Worm (Caenorhabditis elegans): Measurements from ENCODE around the gene W02H3.1.

The W02H3.1 gene

DNA sequence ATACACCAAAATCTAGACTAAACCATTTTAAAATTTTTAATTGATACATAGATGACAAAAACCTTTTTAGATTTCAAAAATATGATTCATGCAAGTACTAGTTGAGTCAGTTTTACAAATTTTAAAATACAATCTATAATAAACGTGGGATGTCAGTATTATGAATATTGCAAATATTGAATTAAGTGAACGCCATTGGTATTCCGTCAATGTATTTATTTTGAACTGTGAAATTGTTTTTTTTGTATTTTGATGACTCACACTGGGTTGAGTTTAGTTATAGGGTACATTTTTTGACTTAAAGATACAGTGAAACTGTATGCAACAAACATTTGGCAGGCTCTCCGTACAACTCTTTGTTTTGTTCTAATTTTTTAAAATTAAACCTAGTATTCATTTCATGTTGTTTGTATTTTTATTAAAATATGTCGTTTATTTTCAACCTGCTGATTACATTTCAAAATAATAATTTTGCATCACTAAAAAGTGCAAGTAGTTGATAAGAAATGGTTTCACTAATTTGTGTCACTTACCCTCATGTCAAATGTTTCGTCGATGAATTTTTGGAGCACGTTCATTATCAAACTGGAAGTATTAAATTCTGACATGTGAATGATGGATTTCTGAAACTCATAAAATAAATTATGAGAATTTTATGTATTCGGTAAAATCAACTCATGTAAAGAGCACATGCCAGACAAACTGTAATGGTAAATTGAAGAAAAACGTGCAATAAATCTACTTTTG is at the start of gene W02H3.1:
Gene W02H3.1 (minus strand): TSS at position 578 of the 747 bp plus-strand sequence.
- TF ChIP-seq unc-62 (GFP tag; optimal IDR thresholded peaks at IDR 0.05): no peak

DNA sequence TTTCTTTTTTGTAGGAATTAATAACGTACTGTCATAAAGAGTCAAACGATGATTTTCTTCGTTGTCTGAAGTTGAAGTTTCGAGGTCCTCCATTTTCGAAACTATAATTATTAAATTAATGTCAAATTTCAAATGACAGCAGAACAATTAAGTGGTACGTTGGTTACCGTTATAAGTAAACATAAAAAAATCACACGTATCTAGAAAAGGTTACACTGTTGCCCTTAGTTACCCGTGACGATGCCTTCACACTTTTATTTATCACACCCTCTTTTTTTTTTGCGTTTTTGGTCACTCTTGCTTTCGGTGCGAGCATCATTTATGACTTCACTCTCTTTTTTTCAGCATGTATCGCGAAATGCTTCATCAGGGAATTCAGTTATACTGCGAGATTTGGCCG is 47.5 kb upstream of the W02H3.1 start, which contains the start of the genes C05C9.3 and C05C9.2:
Gene C05C9.3 (minus strand): TSS at position 101 of the 400 bp plus-strand sequence.
Gene C05C9.2 (plus strand): TSS at position 346 of the 400 bp plus-strand sequence.
- TF ChIP-seq unc-62 (GFP tag; optimal IDR thresholded peaks at IDR 0.05): no peak

- TF ChIP-seq unc-62 (GFP tag; optimal IDR thresholded peaks at IDR 0.05): no peak
Observed at ce11 chrX:11151494-11151893, 46.2 kb upstream of the W02H3.1 start.

ce11 chrX:11137632-11138031 is 32.4 kb upstream of the W02H3.1 start:
- no peak for TF ChIP-seq unc-62 (GFP tag; optimal IDR thresholded peaks at IDR 0.05)

- TF ChIP-seq unc-62 (GFP tag; optimal IDR thresholded peaks at IDR 0.05): no peak
Observed at ce11 chrX:11136988-11137387, 31.7 kb upstream of the W02H3.1 start.

ce11 chrX:11134750-11135394 is 29.6 kb upstream of the W02H3.1 start:
- no peak for TF ChIP-seq unc-62 (GFP tag; optimal IDR thresholded peaks at IDR 0.05)

DNA sequence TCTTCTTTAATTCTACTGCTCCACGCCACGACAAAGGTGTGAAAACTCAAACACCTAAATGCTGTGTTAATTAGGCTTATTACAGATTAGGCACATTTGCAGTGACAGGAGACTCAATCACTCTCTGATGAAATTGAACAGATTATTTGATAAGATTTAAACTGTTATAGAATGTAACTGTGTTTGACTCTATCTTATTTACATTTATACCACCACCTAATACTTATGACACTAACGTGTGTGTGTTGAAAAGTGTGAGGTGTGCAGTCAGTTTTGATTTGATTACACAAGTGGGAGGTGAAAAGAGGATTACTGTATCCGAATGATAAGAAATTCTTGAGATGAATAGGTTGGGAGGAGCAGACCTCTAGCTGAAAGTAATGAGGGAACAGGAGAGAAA is 27.0 kb upstream of the W02H3.1 start:
- TF ChIP-seq unc-62 (GFP tag; optimal IDR thresholded peaks at IDR 0.05): no peak

DNA sequence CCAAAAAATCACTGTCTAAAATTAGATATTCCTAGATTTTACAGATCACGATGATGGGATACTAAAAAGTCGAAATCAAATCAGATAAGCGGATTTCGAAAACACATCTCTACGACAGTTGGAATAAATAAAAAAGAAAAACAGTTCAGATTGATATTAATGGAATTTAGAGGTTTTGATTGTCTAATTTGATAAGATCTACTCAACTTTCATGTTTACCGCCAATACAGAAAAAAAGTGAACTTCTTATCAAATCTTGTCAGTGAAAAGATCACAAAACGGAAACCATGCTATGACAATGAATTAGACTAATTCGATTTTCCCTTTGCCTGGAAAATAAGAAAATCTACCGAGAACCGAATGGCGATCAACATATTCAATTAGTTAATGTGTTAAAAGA is 21.0 kb upstream of the W02H3.1 start:
- no peak for TF ChIP-seq unc-62 (GFP tag; optimal IDR thresholded peaks at IDR 0.05)

- TF ChIP-seq unc-62 (GFP tag; optimal IDR thresholded peaks at IDR 0.05): no peak
Observed at ce11 chrX:11125520-11125919, 20.3 kb upstream of the W02H3.1 start, which contains the start of gene alr-1. TSS of gene alr-1 (minus strand) at chrX:11125620.

DNA sequence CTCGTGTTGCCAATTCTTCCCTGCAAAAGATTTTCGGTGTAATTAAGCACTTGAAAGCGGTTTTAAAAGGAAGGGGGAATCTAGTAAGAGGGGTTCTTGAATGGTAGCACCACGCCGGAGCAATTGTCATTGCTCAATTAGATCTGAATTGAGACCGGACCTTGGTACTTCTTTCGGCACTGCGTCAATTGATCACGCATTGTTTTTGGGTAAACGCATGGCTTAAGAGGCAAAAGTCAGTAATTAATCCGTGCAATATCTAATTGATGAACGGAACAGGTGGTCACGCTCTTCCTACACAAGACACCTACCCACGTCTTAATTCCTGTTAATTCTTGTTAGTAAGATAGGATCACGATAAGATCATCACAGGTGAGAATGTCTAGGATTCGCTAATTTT is 18.7 kb upstream of the W02H3.1 start:
- no peak for TF ChIP-seq unc-62 (GFP tag; optimal IDR thresholded peaks at IDR 0.05)

DNA sequence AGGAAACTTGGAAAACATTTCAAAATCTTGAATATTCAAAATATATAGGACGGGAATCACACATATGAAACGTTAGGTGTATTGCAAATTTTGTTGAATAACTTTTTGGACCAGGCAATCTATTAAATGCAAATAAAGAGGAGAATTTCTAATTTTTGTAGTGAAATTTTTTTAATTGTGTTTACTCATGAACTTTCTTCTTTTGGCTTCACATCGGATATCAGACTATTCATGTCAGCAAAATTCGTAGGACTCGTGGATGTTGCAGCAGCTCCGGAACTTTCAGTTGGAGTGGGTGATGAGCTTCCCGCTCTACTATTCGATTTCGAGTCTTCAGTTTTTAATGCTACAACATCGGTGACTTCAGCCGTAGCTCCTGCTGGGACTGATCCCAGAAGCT is 17.2 kb upstream of the W02H3.1 start:
- TF ChIP-seq unc-62 (GFP tag; optimal IDR thresholded peaks at IDR 0.05): no peak

DNA sequence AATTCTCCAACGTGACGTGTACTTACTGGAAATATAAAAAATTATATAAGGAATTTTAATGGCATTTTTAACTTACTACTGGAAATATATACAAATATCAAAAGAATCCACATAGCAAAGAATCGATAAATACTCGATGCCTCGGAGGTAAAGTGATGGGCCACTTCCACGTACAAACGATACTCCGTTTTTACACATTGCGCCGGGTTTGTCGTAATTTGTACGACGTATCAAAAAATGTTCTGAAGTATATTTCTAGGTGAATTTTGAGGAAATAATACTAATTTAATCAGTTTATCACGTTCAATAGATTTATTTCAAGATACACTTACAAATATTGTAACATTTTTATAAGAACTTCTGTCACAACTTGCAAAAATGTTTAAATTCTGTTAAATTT is 15.5 kb upstream of the W02H3.1 start, which contains the start of gene R08B4.3:
Gene R08B4.3 (minus strand): TSS at position 198 of the 400 bp plus-strand sequence.
- no peak for TF ChIP-seq unc-62 (GFP tag; optimal IDR thresholded peaks at IDR 0.05)

DNA sequence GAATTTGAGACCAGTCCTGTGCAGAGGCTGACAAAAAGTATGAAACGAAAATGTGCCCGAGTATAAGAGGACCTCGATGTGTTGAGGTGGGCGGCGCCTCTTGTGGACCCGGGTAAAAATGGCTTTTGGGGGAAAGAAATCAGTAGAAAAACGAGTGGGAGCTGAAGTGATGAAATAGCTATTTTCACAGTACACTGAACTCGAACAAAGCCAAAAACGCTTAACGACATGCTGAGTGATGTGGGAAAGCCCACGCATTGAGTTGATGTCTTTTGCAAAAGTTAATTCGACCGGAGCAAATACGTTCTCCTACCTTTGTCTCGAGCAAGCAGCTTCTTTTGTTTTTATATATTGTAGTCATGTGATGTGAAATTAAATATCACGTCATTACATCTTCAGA is 11.5 kb upstream of the W02H3.1 start, which contains the start of gene nlp-66:
Gene nlp-66 (minus strand): TSS at position 101 of the 400 bp plus-strand sequence.
- no peak for TF ChIP-seq unc-62 (GFP tag; optimal IDR thresholded peaks at IDR 0.05)

ce11 chrX:11114420-11114819 is 9.2 kb upstream of the W02H3.1 start:
- no peak for TF ChIP-seq unc-62 (GFP tag; optimal IDR thresholded peaks at IDR 0.05)

DNA sequence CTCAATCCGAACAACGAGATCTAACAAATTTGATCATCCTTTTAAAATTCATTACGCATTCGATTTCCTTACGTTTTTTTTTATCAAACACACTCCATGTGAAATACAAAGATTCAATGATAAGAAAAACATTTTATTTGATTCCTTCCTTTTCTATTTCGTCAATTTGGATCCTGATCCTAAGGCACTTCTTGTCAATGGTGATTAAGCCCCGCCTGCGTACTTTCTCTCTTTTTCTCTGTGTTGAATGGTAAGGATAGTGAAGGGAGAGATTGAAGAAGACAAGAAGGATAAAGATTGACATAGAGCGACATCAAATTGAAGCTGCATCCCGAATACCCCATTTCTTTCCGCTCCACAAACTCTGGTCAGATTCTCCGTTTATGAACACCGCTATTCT is 3.9 kb upstream of the W02H3.1 start, which contains the start of gene grd-1:
Gene grd-1 (plus strand): TSS at position 241 of the 400 bp plus-strand sequence.
- no peak for TF ChIP-seq unc-62 (GFP tag; optimal IDR thresholded peaks at IDR 0.05)

DNA sequence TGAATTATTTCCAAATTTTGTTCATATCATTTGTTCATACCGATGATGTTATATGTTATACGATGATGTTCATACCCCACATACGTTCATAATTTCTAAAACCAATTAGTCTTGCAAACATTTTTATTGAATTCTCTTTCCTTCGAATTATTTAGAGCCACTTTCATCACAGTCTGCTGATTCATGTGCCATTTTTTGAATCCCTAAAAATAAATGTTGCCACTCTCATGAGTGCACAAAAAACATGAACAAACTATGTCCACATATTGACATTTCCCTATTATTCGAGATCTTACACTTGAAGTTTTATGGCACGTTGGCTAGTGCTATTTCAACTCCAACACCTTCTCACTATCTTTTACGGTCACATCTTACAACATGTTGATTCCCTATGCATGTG is 1.8 kb upstream of the W02H3.1 start, which contains the start of gene clc-17:
Gene clc-17 (plus strand): TSS at position 301 of the 400 bp plus-strand sequence.
- TF ChIP-seq unc-62 (GFP tag; optimal IDR thresholded peaks at IDR 0.05): no peak

ce11 chrX:11103173-11103572 is 2.1 kb downstream of the W02H3.1 start:
- no peak for TF ChIP-seq unc-62 (GFP tag; optimal IDR thresholded peaks at IDR 0.05)
